Worm (Caenorhabditis elegans): ENCODE results near the gene srab-2.

The srab-2 gene

DNA sequence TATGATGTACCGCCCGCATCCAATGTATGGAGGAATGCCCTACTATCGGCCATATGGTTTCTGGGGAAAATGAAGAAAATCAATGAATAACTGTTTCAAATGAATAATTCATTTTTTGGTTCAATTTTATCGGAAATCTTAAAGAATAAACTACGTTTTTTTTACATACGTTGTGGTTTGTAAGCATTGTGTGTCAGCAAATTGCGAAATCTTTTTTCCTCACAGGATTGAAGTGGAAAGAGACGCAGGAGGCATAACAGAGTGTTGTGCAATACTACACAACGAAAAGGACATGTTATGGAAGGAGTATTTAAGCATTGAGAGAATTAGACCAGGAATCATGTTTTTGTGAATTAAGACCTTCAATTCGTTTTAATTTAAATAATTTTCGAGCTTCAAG, 26.5 kb upstream of the srab-2 start:
- TF ChIP-seq ets-7 (tag; optimal IDR thresholded peaks at IDR 0.05) (no peak), B0310.2 (tag; optimal IDR thresholded peaks at IDR 0.05) (no peak), tra-4 (tag; optimal IDR thresholded peaks at IDR 0.05) (no peak), pes-1 (GFP tag; IDR thresholded peaks at IDR 0.05) (no peak), sea-1 (GFP tag; conservative IDR thresholded peaks at IDR 0.05) (no peak), flt-1 (GFP tag; IDR thresholded peaks at IDR 0.05) (no peak), ama-1 (optimal IDR thresholded peaks at IDR 0.05) (no peak), hnd-1 (tag; optimal IDR thresholded peaks at IDR 0.05) (no peak), aly-1 (tag; optimal IDR thresholded peaks at IDR 0.05) (no peak), hmbx-1 (tag; optimal IDR thresholded peaks at IDR 0.05) (no peak), tbx-37 (GFP tag; conservative IDR thresholded peaks at IDR 0.05) (no peak)

DNA sequence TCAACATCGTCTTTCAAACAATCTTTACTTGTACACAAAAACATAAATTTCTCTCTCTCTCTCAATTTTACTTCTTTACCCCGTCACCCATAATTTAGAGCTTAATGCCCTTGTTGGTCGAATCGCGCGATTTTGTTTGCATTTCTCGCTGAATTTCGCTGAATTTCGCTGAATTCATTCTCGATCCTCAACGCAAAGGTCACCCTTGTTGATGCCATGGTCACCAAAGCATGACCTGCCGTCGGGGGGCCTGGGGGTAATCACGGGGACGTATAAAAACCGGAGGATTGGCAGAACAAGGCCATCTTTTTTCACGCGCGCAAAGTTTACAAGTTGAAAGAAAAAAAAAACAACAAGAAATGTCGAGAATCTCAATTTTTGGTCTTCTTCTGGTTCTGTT, 25.2 kb upstream of the srab-2 start, which contains the start of gene F14F9.8:
Gene F14F9.8 (plus strand): TSS at position 301 of the 400 bp plus-strand sequence.
- TF ChIP-seq ceh-13 (GFP tag; optimal IDR thresholded peaks at IDR 0.05): no peak
- no peak for TF ChIP-seq pes-1 (GFP tag; IDR thresholded peaks at IDR 0.05)
- no peak for TF ChIP-seq sea-1 (GFP tag; conservative IDR thresholded peaks at IDR 0.05)
- TF ChIP-seq aly-1 (tag; optimal IDR thresholded peaks at IDR 0.05): no peak
- TF ChIP-seq flt-1 (GFP tag; IDR thresholded peaks at IDR 0.05): no peak

DNA sequence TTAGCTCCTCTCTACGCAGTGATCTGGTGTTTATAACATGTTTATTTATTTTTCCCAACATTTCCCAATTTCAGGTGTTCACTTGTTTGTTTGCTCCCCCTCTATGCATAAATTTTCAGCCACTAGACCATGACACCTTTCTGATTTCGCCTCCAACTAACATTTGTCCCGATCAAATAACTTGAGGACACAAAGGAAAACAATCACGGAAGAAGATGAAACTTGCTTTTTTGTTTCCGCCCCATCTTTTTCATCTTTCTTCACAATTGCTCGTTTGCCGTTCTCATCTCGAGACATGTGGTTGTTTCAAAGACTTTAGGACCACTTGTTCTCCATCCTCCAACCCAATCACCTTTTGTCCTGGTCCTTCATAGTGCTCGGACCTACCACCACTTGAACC, 22.0 kb upstream of the srab-2 start, which contains the start of gene F14F9.5:
Gene F14F9.5 (plus strand): TSS at position 301 of the 400 bp plus-strand sequence.
- TF ChIP-seq pes-1 (GFP tag; IDR thresholded peaks at IDR 0.05): no peak
- TF ChIP-seq hmbx-1 (tag; optimal IDR thresholded peaks at IDR 0.05): no peak
- no peak for TF ChIP-seq scrt-1 (GFP tag; IDR thresholded peaks at IDR 0.05)
- TF ChIP-seq tbx-37 (GFP tag; conservative IDR thresholded peaks at IDR 0.05): no peak
- no peak for TF ChIP-seq aly-1 (tag; optimal IDR thresholded peaks at IDR 0.05)
- no peak for TF ChIP-seq flt-1 (GFP tag; IDR thresholded peaks at IDR 0.05)
- TF ChIP-seq B0310.2 (tag; optimal IDR thresholded peaks at IDR 0.05): no peak
- TF ChIP-seq sea-1 (GFP tag; conservative IDR thresholded peaks at IDR 0.05): no peak
- TF ChIP-seq ceh-36 (tag; optimal IDR thresholded peaks at IDR 0.05): no peak
- no peak for TF ChIP-seq hnd-1 (tag; optimal IDR thresholded peaks at IDR 0.05)
- TF ChIP-seq ceh-13 (GFP tag; optimal IDR thresholded peaks at IDR 0.05): no peak
- no peak for TF ChIP-seq F13C5.2 (tag; optimal IDR thresholded peaks at IDR 0.05)
- TF ChIP-seq tra-4 (tag; optimal IDR thresholded peaks at IDR 0.05): no peak

DNA sequence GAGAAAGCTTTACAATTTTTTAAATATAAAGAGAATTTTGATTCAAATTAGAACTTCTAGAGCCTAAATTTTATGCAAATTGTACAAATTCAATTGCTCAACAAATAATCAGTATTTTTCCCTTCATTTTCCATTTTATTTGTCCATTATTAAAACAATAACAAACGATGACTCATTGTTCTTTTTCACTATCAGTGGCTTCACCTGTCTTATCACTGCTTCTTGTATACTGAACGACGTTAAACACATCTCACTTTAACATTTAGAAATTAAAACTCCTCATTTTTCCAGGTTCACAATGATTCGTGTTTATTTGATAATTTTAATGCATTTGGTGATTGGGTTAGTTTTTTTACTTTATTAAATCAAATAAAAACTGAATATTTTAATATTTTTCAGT, 14.8 kb upstream of the srab-2 start, which contains the start of gene sid-1:
Gene sid-1 (plus strand): TSS at position 292 of the 400 bp plus-strand sequence.
- TF ChIP-seq hnd-1 (tag; optimal IDR thresholded peaks at IDR 0.05) (no peak), tra-4 (tag; optimal IDR thresholded peaks at IDR 0.05) (no peak), aly-1 (tag; optimal IDR thresholded peaks at IDR 0.05) (no peak), sea-1 (GFP tag; conservative IDR thresholded peaks at IDR 0.05) (no peak), F13C5.2 (tag; optimal IDR thresholded peaks at IDR 0.05) (no peak), ceh-36 (tag; optimal IDR thresholded peaks at IDR 0.05) (no peak), scrt-1 (GFP tag; IDR thresholded peaks at IDR 0.05) (no peak), tbx-11 (GFP tag; IDR thresholded peaks at IDR 0.05) (no peak), hmbx-1 (tag; optimal IDR thresholded peaks at IDR 0.05) (no peak), ets-7 (tag; optimal IDR thresholded peaks at IDR 0.05) (no peak), ama-1 (optimal IDR thresholded peaks at IDR 0.05) (no peak), flt-1 (GFP tag; IDR thresholded peaks at IDR 0.05) (no peak), B0310.2 (tag; optimal IDR thresholded peaks at IDR 0.05) (no peak), tbx-37 (GFP tag; conservative IDR thresholded peaks at IDR 0.05) (no peak)

DNA sequence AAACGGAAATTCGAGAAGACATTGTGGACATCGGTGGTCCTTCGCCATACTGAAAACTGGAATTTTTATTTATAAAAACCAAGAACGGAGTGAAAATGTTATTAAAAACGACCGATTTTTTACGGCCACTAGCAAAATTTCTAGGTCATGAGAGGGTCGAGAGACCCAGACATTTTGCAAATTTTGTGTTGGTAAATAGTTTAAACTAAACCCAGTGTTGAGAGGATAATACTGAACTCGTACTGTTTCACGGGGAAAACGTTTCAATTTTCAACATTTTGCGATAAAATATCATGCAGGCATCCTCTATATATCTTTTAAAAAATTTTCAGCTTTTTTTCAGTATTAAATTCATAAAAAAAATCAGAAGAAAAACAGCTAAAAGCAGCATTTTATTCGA, 14.3 kb upstream of the srab-2 start, which contains the start of gene C04F5.9:
Gene C04F5.9 (minus strand): TSS at position 101 of the 400 bp plus-strand sequence.
- TF ChIP-seq tbx-11 (GFP tag; IDR thresholded peaks at IDR 0.05) (no peak), hnd-1 (tag; optimal IDR thresholded peaks at IDR 0.05) (no peak), tbx-37 (GFP tag; conservative IDR thresholded peaks at IDR 0.05) (no peak), B0310.2 (tag; optimal IDR thresholded peaks at IDR 0.05) (no peak), ama-1 (optimal IDR thresholded peaks at IDR 0.05) (no peak), F13C5.2 (tag; optimal IDR thresholded peaks at IDR 0.05) (no peak), hmbx-1 (tag; optimal IDR thresholded peaks at IDR 0.05) (no peak), flt-1 (GFP tag; IDR thresholded peaks at IDR 0.05) (no peak), hmg-4 (GFP tag; optimal IDR thresholded peaks at IDR 0.05) (no peak), pes-1 (GFP tag; IDR thresholded peaks at IDR 0.05) (no peak)

DNA sequence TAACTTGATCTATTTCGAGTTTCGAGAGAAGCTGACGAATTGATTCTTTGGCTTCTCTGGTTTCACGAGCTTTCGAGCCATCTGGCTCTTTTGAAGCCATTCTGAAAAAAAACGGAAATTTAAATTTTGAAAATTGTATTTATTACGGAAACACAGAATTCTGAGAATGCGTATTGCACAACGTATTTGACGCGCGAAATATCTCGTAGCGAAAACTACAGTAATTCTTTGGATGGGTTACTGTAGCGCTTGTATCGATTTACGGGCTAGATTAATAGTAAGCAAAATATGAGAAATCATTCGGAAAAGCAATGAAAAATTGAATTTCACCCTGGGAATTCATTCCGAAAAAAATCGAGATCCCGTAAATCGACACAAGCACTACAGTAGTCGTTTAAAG, 8.8 kb upstream of the srab-2 start, which contains the start of gene C04F5.8:
Gene C04F5.8 (minus strand): TSS at position 101 of the 400 bp plus-strand sequence.
- TF ChIP-seq hnd-1 (tag; optimal IDR thresholded peaks at IDR 0.05) (no peak), scrt-1 (GFP tag; IDR thresholded peaks at IDR 0.05) (no peak), tbx-11 (GFP tag; IDR thresholded peaks at IDR 0.05) (no peak), B0310.2 (tag; optimal IDR thresholded peaks at IDR 0.05) (no peak), F13C5.2 (tag; optimal IDR thresholded peaks at IDR 0.05) (no peak), ceh-36 (tag; optimal IDR thresholded peaks at IDR 0.05) (no peak), tra-4 (tag; optimal IDR thresholded peaks at IDR 0.05) (no peak), flt-1 (GFP tag; IDR thresholded peaks at IDR 0.05) (no peak), hmbx-1 (tag; optimal IDR thresholded peaks at IDR 0.05) (no peak), aly-1 (tag; optimal IDR thresholded peaks at IDR 0.05) (no peak), ama-1 (optimal IDR thresholded peaks at IDR 0.05) (no peak)

DNA sequence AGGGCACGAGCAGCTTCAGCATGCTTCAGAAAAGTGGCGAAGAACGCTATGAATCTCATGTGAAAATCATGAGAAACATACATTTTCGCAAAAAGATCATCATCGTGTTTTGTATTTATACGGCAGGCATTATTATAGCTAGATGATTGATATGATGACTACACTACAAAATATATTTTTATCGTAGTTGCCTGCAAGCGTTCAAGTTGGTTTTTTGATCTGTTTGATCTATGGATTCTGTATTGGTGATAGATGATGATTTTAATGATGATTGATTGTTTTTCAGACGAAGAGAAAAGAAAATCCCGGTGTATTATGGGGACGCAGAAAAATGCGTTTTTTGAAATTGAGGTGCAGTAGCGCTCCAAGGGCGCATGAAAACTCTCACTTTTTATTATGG, 5.8 kb upstream of the srab-2 start, which contains the start of gene ugt-63:
Gene ugt-63 (minus strand): TSS at position 89 of the 400 bp plus-strand sequence.
- TF ChIP-seq tra-4 (tag; optimal IDR thresholded peaks at IDR 0.05) (no peak), flt-1 (GFP tag; IDR thresholded peaks at IDR 0.05) (no peak), ets-7 (tag; optimal IDR thresholded peaks at IDR 0.05) (no peak), sea-1 (GFP tag; conservative IDR thresholded peaks at IDR 0.05) (no peak), B0310.2 (tag; optimal IDR thresholded peaks at IDR 0.05) (no peak), ceh-36 (tag; optimal IDR thresholded peaks at IDR 0.05) (no peak), hmg-4 (GFP tag; optimal IDR thresholded peaks at IDR 0.05) (no peak), tbx-11 (GFP tag; IDR thresholded peaks at IDR 0.05) (no peak), scrt-1 (GFP tag; IDR thresholded peaks at IDR 0.05) (no peak)

DNA sequence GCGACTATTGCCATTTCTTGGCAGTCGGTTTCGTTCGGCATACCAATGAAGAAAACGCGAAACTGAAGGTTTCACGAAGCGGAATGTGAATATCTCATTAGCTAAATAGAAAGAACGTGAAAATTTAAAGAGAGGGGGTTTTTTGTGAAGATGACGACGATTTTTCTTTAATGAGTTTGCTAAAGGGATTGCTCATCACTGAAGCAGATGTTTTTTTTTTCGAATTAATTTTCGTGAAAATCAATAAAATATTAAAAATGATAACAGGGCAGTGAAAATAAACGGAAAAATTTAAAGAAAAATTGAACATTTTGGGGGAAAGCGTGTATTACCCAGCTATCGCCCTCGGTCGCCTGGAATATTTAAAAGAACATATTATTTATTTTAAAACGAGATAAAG, 3.0 kb upstream of the srab-2 start, which contains the start of gene srab-3:
Gene srab-3 (minus strand): TSS at position 101 of the 400 bp plus-strand sequence.
- TF ChIP-seq aly-1 (tag; optimal IDR thresholded peaks at IDR 0.05): no peak
- TF ChIP-seq tra-4 (tag; optimal IDR thresholded peaks at IDR 0.05): no peak
- TF ChIP-seq hmg-4 (GFP tag; optimal IDR thresholded peaks at IDR 0.05): no peak
- no peak for TF ChIP-seq ceh-13 (GFP tag; optimal IDR thresholded peaks at IDR 0.05)
- no peak for TF ChIP-seq sea-1 (GFP tag; conservative IDR thresholded peaks at IDR 0.05)
- no peak for TF ChIP-seq ets-7 (tag; optimal IDR thresholded peaks at IDR 0.05)
- no peak for TF ChIP-seq B0310.2 (tag; optimal IDR thresholded peaks at IDR 0.05)
- no peak for TF ChIP-seq scrt-1 (GFP tag; IDR thresholded peaks at IDR 0.05)
- TF ChIP-seq flt-1 (GFP tag; IDR thresholded peaks at IDR 0.05): no peak
- TF ChIP-seq hmbx-1 (tag; optimal IDR thresholded peaks at IDR 0.05): no peak
- no peak for TF ChIP-seq ceh-36 (tag; optimal IDR thresholded peaks at IDR 0.05)
- no peak for TF ChIP-seq tbx-37 (GFP tag; conservative IDR thresholded peaks at IDR 0.05)
- TF ChIP-seq hnd-1 (tag; optimal IDR thresholded peaks at IDR 0.05): no peak
- TF ChIP-seq F13C5.2 (tag; optimal IDR thresholded peaks at IDR 0.05): no peak
- TF ChIP-seq tbx-11 (GFP tag; IDR thresholded peaks at IDR 0.05): no peak
- TF ChIP-seq ama-1 (optimal IDR thresholded peaks at IDR 0.05): no peak
- no peak for TF ChIP-seq pes-1 (GFP tag; IDR thresholded peaks at IDR 0.05)

Data from whole organism, early embryonic.